Fruit fly (Drosophila melanogaster) whole organism, adult: ENCODE data around the gene pie.

Experiments used
- CG12768 ChIP-seq: fragments of 200-800 bp; sonication (Bioruptor generic); optimal IDR thresholded peaks from 2 replicates; lab custom pipeline; 2017; ENCODE audit warnings: missing biosample characterization, missing genetic modification characterization, mild to moderate bottlenecking, moderate library complexity, missing genetic modification reagents
- CG7045 ChIP-seq: fragments of 200-800 bp; sonication (Bioruptor generic); optimal IDR thresholded peaks from 2 replicates; lab custom pipeline; 2017; ENCODE audit warnings: missing biosample characterization, mild to moderate bottlenecking, missing genetic modification characterization
- CG7101 ChIP-seq: fragments of 200-800 bp; sonication (Bioruptor generic); optimal IDR thresholded peaks from 2 replicates; lab custom pipeline; 2018; ENCODE audit warnings: missing biosample characterization, mild to moderate bottlenecking, missing genetic modification characterization, moderate library complexity
- bab1 ChIP-seq: fragments of 200-800 bp; sonication (Bioruptor generic); optimal IDR thresholded peaks from 3 replicates; lab custom pipeline; 2019; ENCODE audit warnings: missing biosample characterization, mild to moderate bottlenecking, missing genetic modification characterization, moderate library complexity
- kay ChIP-seq: fragments of 200-800 bp; sonication (Bioruptor generic); peaks from one replicate; lab custom pipeline; 2016; ENCODE audit warnings: missing biosample characterization, missing genetic modification characterization, borderline replicate concordance
- ovo ChIP-seq: fragments of 200-800 bp; sonication (Bioruptor generic); optimal IDR thresholded peaks from 2 replicates; lab custom pipeline; 2016; ENCODE audit warnings: missing biosample characterization, missing genetic modification characterization

DNA sequence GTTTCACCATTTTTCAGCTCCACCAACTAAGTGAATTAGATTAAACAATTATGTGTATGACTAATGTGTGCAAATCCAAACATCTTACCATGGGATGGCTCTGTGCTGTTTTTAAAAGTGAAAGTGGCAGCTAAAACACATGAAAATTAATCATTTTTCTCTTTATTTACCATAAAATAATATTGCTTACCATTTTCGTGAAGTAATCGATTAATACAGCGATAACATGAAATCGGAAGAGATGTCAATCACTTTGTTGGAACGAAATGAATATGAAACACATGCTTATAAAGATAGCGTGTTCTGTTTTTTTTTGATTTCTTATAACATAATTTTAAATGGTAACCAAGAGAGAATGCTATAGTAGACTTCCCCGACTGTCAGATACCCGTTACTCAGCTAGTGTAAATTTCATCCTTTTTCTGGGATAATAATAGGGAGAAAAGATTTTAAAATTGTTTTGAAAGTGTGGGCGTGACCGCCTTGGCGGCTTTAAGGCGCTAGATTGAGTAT, 18.7 kb downstream of the pie start:
- TF ChIP-seq ovo (GFP tag; lab: Kevin White, UChicago) (no peak), CG7101 (tag; lab: Kevin White, UChicago) (no peak), kay (GFP tag; lab: Kevin White, UChicago) (peak; percentile 86), CG12768 (no peak), CG7045 (GFP tag; lab: Kevin White, UChicago) (no peak), bab1 (GFP tag; lab: Kevin White, UChicago) (peak; percentile 39)
